Fruit fly (Drosophila melanogaster) whole organism, embryonic: Measurements from ENCODE around the gene CG12811.

Experiments
- Asciz ChIP-seq: fragments of 200-800 bp; sonication (Bioruptor generic); optimal IDR thresholded peaks from 2 replicates; lab custom pipeline; 2017; ENCODE audit warnings: missing biosample characterization, mild to moderate bottlenecking, missing genetic modification characterization, missing genetic modification reagents
- CG10366 ChIP-seq: fragments of 200-800 bp; sonication (Bioruptor generic); IDR thresholded peaks from 2 replicates; pipeline ENCODE4 v1.3.6; 2022; ENCODE audit warnings: missing biosample characterization, missing genetic modification characterization
- CG10565 ChIP-seq: fragments of 200-800 bp; sonication (Bioruptor generic); optimal IDR thresholded peaks from 3 replicates; lab custom pipeline; 2016; ENCODE audit warnings: missing biosample characterization, mild to moderate bottlenecking, missing genetic modification characterization
- CG11723 ChIP-seq: fragments of 200-800 bp; sonication (Bioruptor generic); optimal IDR thresholded peaks from 2 replicates; lab custom pipeline; 2017; ENCODE audit warnings: missing biosample characterization, mild to moderate bottlenecking, missing genetic modification characterization
- CG12236 ChIP-seq: fragments of 200-800 bp; sonication (Bioruptor generic); optimal IDR thresholded peaks from 2 replicates; lab custom pipeline; 2016; ENCODE audit warnings: missing biosample characterization, missing genetic modification characterization
- CG12391 ChIP-seq: fragments of 200-800 bp; sonication (Bioruptor generic); optimal IDR thresholded peaks from 3 replicates; lab custom pipeline; 2018; ENCODE audit warnings: missing biosample characterization, mild to moderate bottlenecking, missing genetic modification characterization, moderate library complexity
- CG15601 ChIP-seq: fragments of 200-800 bp; sonication (Bioruptor generic); optimal IDR thresholded peaks from 3 replicates; lab custom pipeline; 2019; ENCODE audit warnings: missing biosample characterization, mild to moderate bottlenecking, missing genetic modification characterization, moderate library complexity
- CG16813 ChIP-seq: fragments of 200-800 bp; sonication (Bioruptor generic); IDR thresholded peaks from 3 replicates; pipeline ENCODE4 v1.3.6; 2022; ENCODE audit warnings: missing biosample characterization, missing genetic modification characterization; ENCODE audit not compliant: partially characterized antibody
- CG18599 ChIP-seq: fragments of 200-800 bp; sonication (Bioruptor generic); optimal IDR thresholded peaks from 3 replicates; lab custom pipeline; 2017; ENCODE audit warnings: missing biosample characterization, missing genetic modification characterization, mild to moderate bottlenecking, moderate library complexity, missing genetic modification reagents
- CG2202 ChIP-seq: fragments of 200-800 bp; sonication (Bioruptor generic); optimal IDR thresholded peaks from 2 replicates; lab custom pipeline; 2018; ENCODE audit warnings: missing biosample characterization, mild to moderate bottlenecking, missing genetic modification characterization
- CG2678 ChIP-seq: fragments of 200-800 bp; sonication (Bioruptor generic); optimal IDR thresholded peaks from 3 replicates; lab custom pipeline; 2019; ENCODE audit warnings: missing biosample characterization, mild to moderate bottlenecking, missing genetic modification characterization, moderate library complexity
- CG31441 ChIP-seq: fragments of 200-800 bp; sonication (Bioruptor generic); IDR thresholded peaks from 2 replicates; pipeline ENCODE4 v1.3.6; 2022; ENCODE audit warnings: missing biosample characterization, missing genetic modification characterization
- CG3163 ChIP-seq: fragments of 200-800 bp; sonication (Bioruptor generic); optimal IDR thresholded peaks from 3 replicates; lab custom pipeline; 2016; ENCODE audit warnings: missing biosample characterization, missing genetic modification characterization
- CG6654 ChIP-seq: fragments of 200-800 bp; sonication (Bioruptor generic); optimal IDR thresholded peaks from 2 replicates; lab custom pipeline; 2017; ENCODE audit warnings: missing biosample characterization, mild to moderate bottlenecking, missing genetic modification characterization
- CG8388 ChIP-seq: fragments of 200-800 bp; sonication (Bioruptor generic); optimal IDR thresholded peaks from 2 replicates; lab custom pipeline; 2019; ENCODE audit warnings: missing biosample characterization, mild to moderate bottlenecking, missing genetic modification characterization, moderate library complexity
- CG8765 ChIP-seq: fragments of 200-800 bp; sonication (Bioruptor generic); IDR thresholded peaks from 2 replicates; pipeline ENCODE4 v1.3.6; 2022; ENCODE audit warnings: missing biosample characterization, missing genetic modification characterization
- CoRest ChIP-seq: fragments of 200-800 bp; sonication (Bioruptor generic); optimal IDR thresholded peaks from 3 replicates; lab custom pipeline; 2018; ENCODE audit warnings: missing biosample characterization, mild to moderate bottlenecking, missing genetic modification characterization, moderate library complexity
- D ChIP-seq, 2 experiments: fragments of 200-800 bp in 1 of 2; fragments of >200 bp in 1 of 2; sonication (Bioruptor generic) in 1 of 2; optimal IDR thresholded peaks; 2 replicates in 1 of 2; 3 replicates in 1 of 2; lab custom pipeline; 2017; ENCODE audit warnings: mild to moderate bottlenecking in 1 of 2, missing biosample characterization in 1 of 2, missing genetic modification characterization in 1 of 2, missing genetic modification reagents in 1 of 2
- ERR ChIP-seq: fragments of 200-800 bp; sonication (Bioruptor generic); optimal IDR thresholded peaks from 2 replicates; lab custom pipeline; 2016; ENCODE audit warnings: missing biosample characterization, missing genetic modification characterization
- Elba2 ChIP-seq: fragments of 200-800 bp; sonication (Bioruptor generic); optimal IDR thresholded peaks from 3 replicates; lab custom pipeline; 2016; ENCODE audit warnings: missing biosample characterization, missing genetic modification characterization
- Ets97D ChIP-seq: fragments of 200-800 bp; sonication (Bioruptor generic); optimal IDR thresholded peaks from 3 replicates; lab custom pipeline; 2016; ENCODE audit warnings: missing biosample characterization, missing genetic modification characterization
- Jarid2 ChIP-seq: fragments of 200-800 bp; sonication (Bioruptor generic); optimal IDR thresholded peaks from 3 replicates; lab custom pipeline; 2017; ENCODE audit warnings: mild to moderate bottlenecking, missing biosample characterization, missing genetic modification reagents, missing genetic modification characterization
- Meics ChIP-seq: fragments of 200-800 bp; sonication (Bioruptor generic); optimal IDR thresholded peaks from 2 replicates; lab custom pipeline; 2017; ENCODE audit warnings: missing biosample characterization, mild to moderate bottlenecking, missing genetic modification characterization
- Myb ChIP-seq: fragments of 200-800 bp; sonication (Bioruptor generic); optimal IDR thresholded peaks from 2 replicates; lab custom pipeline; 2016; ENCODE audit warnings: missing biosample characterization, missing genetic modification characterization
- Oaz ChIP-seq: fragments of 200-800 bp; sonication (Bioruptor generic); IDR thresholded peaks from 2 replicates; pipeline ENCODE4 v1.3.6; 2022; ENCODE audit warnings: missing biosample characterization, missing genetic modification characterization
- PHDP ChIP-seq: fragments of 200-800 bp; sonication (Bioruptor generic); optimal IDR thresholded peaks from 3 replicates; lab custom pipeline; 2018; ENCODE audit warnings: missing biosample characterization, mild to moderate bottlenecking, missing genetic modification characterization, moderate library complexity
- Six4 ChIP-seq: fragments of 200-800 bp; sonication (Bioruptor generic); optimal IDR thresholded peaks from 2 replicates; lab custom pipeline; 2016; ENCODE audit warnings: missing biosample characterization, missing genetic modification characterization
- Xrp1 ChIP-seq: fragments of 200-800 bp; sonication (Bioruptor generic); IDR thresholded peaks from 2 replicates; pipeline ENCODE4 v1.3.6; 2022; ENCODE audit warnings: missing biosample characterization, missing genetic modification characterization
- YL-1 ChIP-seq: fragments of 200-800 bp; sonication (Bioruptor generic); optimal IDR thresholded peaks from 3 replicates; lab custom pipeline; 2017; ENCODE audit warnings: missing biosample characterization, mild to moderate bottlenecking, missing genetic modification characterization
- br ChIP-seq: fragments of >200 bp; optimal IDR thresholded peaks from 2 replicates; lab custom pipeline; 2017
- chinmo ChIP-seq: fragments of 200-800 bp; sonication (Bioruptor generic); IDR thresholded peaks from 4 replicates; pipeline ENCODE4 v1.3.6; 2022; ENCODE audit warnings: missing biosample characterization, missing genetic modification characterization; ENCODE audit not compliant: partially characterized antibody
- eve ChIP-seq, 2 experiments: fragments of >200 bp; optimal IDR thresholded peaks; 2 replicates each; lab custom pipeline; 2017; ENCODE audit warnings: missing biosample characterization in 2 of 2, missing genetic modification characterization in 2 of 2
- fd102C ChIP-seq: fragments of 200-800 bp; sonication (Bioruptor generic); optimal IDR thresholded peaks from 2 replicates; lab custom pipeline; 2018; ENCODE audit warnings: missing biosample characterization, mild to moderate bottlenecking, missing genetic modification characterization, moderate library complexity
- fd96Cb ChIP-seq: fragments of 200-800 bp; sonication (Bioruptor generic); optimal IDR thresholded peaks from 2 replicates; lab custom pipeline; 2018; ENCODE audit warnings: missing biosample characterization, mild to moderate bottlenecking, missing genetic modification characterization, moderate library complexity
- insv ChIP-seq, 2 experiments: fragments of 200-800 bp; sonication (Bioruptor generic); optimal IDR thresholded peaks; 3 replicates each; lab custom pipeline; 2016 to 2018; ENCODE audit warnings: missing biosample characterization in 2 of 2, missing genetic modification characterization in 2 of 2
- jing ChIP-seq: fragments of 200-800 bp; sonication (Bioruptor generic); optimal IDR thresholded peaks from 2 replicates; lab custom pipeline; 2018; ENCODE audit warnings: missing biosample characterization, mild to moderate bottlenecking, missing genetic modification characterization
- kah ChIP-seq: fragments of 200-800 bp; sonication (Bioruptor generic); optimal IDR thresholded peaks from 2 replicates; lab custom pipeline; 2018; ENCODE audit warnings: missing biosample characterization, mild to moderate bottlenecking, missing genetic modification characterization
- lab ChIP-seq: fragments of 200-800 bp; sonication (Bioruptor generic); optimal IDR thresholded peaks from 3 replicates; lab custom pipeline; 2017; ENCODE audit warnings: missing biosample characterization, missing genetic modification characterization, mild to moderate bottlenecking, moderate library complexity, missing genetic modification reagents
- luna ChIP-seq: fragments of 200-800 bp; sonication (Bioruptor generic); optimal IDR thresholded peaks from 2 replicates; lab custom pipeline; 2016; ENCODE audit warnings: missing biosample characterization, missing genetic modification characterization
- mirr ChIP-seq: fragments of 200-800 bp; sonication (Bioruptor generic); optimal IDR thresholded peaks from 3 replicates; lab custom pipeline; 2018; ENCODE audit warnings: missing biosample characterization, mild to moderate bottlenecking, missing genetic modification characterization
- nerfin-1 ChIP-seq: fragments of 200-800 bp; sonication (Bioruptor generic); optimal IDR thresholded peaks from 3 replicates; lab custom pipeline; 2019; ENCODE audit warnings: missing biosample characterization, mild to moderate bottlenecking, missing genetic modification characterization, moderate library complexity
- onecut ChIP-seq: fragments of 200-800 bp; sonication (Bioruptor generic); IDR thresholded peaks from 2 replicates; pipeline ENCODE4 v1.3.6; 2022; ENCODE audit warnings: missing biosample characterization, missing genetic modification characterization
- phol ChIP-seq: fragments of 200-800 bp; sonication (Bioruptor generic); optimal IDR thresholded peaks from 3 replicates; lab custom pipeline; 2018; ENCODE audit warnings: missing biosample characterization, mild to moderate bottlenecking, missing genetic modification characterization, moderate library complexity
- schlank ChIP-seq: fragments of 200-800 bp; sonication (Bioruptor generic); optimal IDR thresholded peaks from 2 replicates; lab custom pipeline; 2018; ENCODE audit warnings: missing biosample characterization, mild to moderate bottlenecking, missing genetic modification characterization
- scrt ChIP-seq: fragments of 200-800 bp; sonication (Bioruptor generic); optimal IDR thresholded peaks from 2 replicates; lab custom pipeline; 2018; ENCODE audit warnings: missing biosample characterization, mild to moderate bottlenecking, missing genetic modification characterization, moderate library complexity
- tap ChIP-seq: fragments of 200-800 bp; optimal IDR thresholded peaks from 3 replicates; lab custom pipeline; 2019; ENCODE audit warnings: missing biosample characterization, mild to moderate bottlenecking, missing genetic modification characterization, moderate library complexity
- tx ChIP-seq: fragments of 200-800 bp; sonication (Bioruptor generic); optimal IDR thresholded peaks from 2 replicates; lab custom pipeline; 2016; ENCODE audit warnings: missing biosample characterization, missing genetic modification characterization
- wor ChIP-seq: fragments of 200-800 bp; sonication (Bioruptor generic); IDR thresholded peaks from 2 replicates; pipeline ENCODE4 v1.3.6; 2022; ENCODE audit warnings: missing biosample characterization, missing genetic modification characterization
- yki ChIP-seq: fragments of >200 bp; optimal IDR thresholded peaks from 3 replicates; lab custom pipeline; 2018

Gene CG12811

DNA sequence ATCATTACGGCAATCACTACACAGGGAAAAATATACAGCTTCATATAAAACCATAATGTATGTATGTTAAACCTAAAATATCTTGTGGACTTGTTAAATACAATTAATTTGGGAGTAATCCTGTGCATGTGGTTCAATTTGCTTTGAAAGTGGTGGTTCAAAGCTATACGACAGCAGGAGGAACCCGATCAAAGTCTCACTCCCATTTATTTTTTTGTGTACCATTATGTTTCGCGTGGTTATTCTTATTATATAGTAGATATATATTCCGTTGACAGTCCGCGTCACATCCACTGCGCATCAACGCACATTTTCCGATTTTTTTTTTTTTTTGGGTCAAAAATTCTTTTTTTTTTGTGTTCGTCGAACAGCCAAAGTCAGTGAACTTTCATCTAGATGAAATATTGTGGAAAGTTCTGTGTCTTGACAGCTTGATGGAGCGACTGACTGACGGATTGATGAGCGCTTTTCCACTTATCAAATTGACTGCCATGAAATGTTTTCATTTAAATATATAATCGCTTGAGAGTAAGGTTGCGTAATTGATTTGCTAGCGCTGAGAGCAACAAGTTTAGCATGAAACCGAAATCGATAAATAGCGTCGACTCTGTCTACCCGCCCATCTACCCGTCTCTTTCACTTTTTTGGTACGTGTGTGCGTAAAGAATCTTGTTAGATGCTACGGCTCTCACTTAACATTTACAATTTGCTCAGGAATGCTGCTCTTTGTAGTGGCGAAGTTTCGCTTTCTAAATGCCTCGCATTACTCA, 15.5 kb downstream of the CG12811 start (continued):
- TF ChIP-seq CG15601 (tag; lab: Kevin White, UChicago) (peak; percentile 1), ERR (GFP tag; lab: Kevin White, UChicago) (no peak), jing (GFP tag; lab: Kevin White, UChicago) (no peak), fd96Cb (no peak), CoRest (tag; lab: Kevin White, UChicago) (peak; percentile 23), eve (GFP tag; optimal IDR thresholded peaks at IDR 0.05; lab: Kevin White, UChicago) (peak in 1 of 2 experiments; percentile 69), lab (peak; percentile 30), CG3163 (no peak), insv (GFP tag; optimal IDR thresholded peaks at IDR 0.05; lab: Kevin White, UChicago) (no peak), CG31441 (GFP tag; lab: Robert Waterston, UW) (peak; percentile 48), CG11723 (GFP tag; lab: Kevin White, UChicago) (no peak), schlank (tag; lab: Kevin White, UChicago) (no peak), CG6654 (no peak), kah (GFP tag; lab: Kevin White, UChicago) (no peak), Jarid2 (GFP tag; lab: Kevin White, UChicago) (no peak), D (optimal IDR thresholded peaks at IDR 0.05; lab: Kevin White, UChicago) (no peak), D (GFP tag; optimal IDR thresholded peaks at IDR 0.05; lab: Kevin White, UChicago) (no peak), CG2678 (peak; percentile 58), fd102C (GFP tag; lab: Kevin White, UChicago) (no peak), onecut (peak; percentile 90), Elba2 (GFP tag; lab: Kevin White, UChicago) (no peak), CG16813 (GFP tag; lab: Robert Waterston, UW) (no peak), Xrp1 (GFP tag; lab: Robert Waterston, UW) (no peak), phol (tag; lab: Kevin White, UChicago) (peak; percentile 24), Six4 (GFP tag; lab: Kevin White, UChicago) (no peak), nerfin-1 (tag; lab: Kevin White, UChicago) (no peak), CG18599 (peak; percentile 22), Ets97D (GFP tag; lab: Kevin White, UChicago) (no peak), tap (tag; lab: Kevin White, UChicago) (peak; percentile 8), CG12391 (tag; lab: Kevin White, UChicago) (peak; percentile 19), yki (lab: Kevin White, UChicago) (no peak), wor (GFP tag; lab: Robert Waterston, UW) (no peak), chinmo (GFP tag; lab: Robert Waterston, UW) (0 out of 4 replicates have a peak, but pooled peaks have one; percentile 56), scrt (peak; percentile 53), CG10565 (GFP tag; lab: Kevin White, UChicago) (no peak), CG10366 (GFP tag; lab: Robert Waterston, UW) (no peak), YL-1 (GFP tag; lab: Kevin White, UChicago) (no peak), CG2202 (tag; lab: Kevin White, UChicago) (no peak), tx (no peak), br (no peak), Myb (no peak), Asciz (no peak), Oaz (GFP tag; lab: Robert Waterston, UW) (no peak), CG8388 (GFP tag; lab: Kevin White, UChicago) (no peak), CG8765 (GFP tag; lab: Robert Waterston, UW) (no peak), mirr (GFP tag; lab: Kevin White, UChicago) (no peak), Meics (GFP tag; lab: Kevin White, UChicago) (no peak), PHDP (tag; lab: Kevin White, UChicago) (peak; percentile 16), CG12236 (GFP tag; lab: Kevin White, UChicago) (no peak), luna (GFP tag; lab: Kevin White, UChicago) (no peak)
